Worm (Caenorhabditis elegans) whole organism, L2 larva: ENCODE data around the gene bed-1.

Source experiments
- ama-1 ChIP-seq: fragments of 150-350 bp; optimal IDR thresholded peaks from 2 replicates; lab custom pipeline; 2018; ENCODE audit warnings: inconsistent platforms
- fos-1 ChIP-seq: fragments of 150-350 bp; optimal IDR thresholded peaks from 2 replicates; lab custom pipeline; 2014; ENCODE audit warnings: missing biosample characterization, missing genetic modification characterization
- gmeb-1 ChIP-seq: fragments of 150-350 bp; optimal IDR thresholded peaks from 2 replicates; lab custom pipeline; 2014; ENCODE audit warnings: missing biosample characterization, missing genetic modification characterization
- lin-13 ChIP-seq: fragments of 150-350 bp; optimal IDR thresholded peaks from 2 replicates; lab custom pipeline; 2014; ENCODE audit warnings: missing biosample characterization, missing genetic modification reagents, missing genetic modification characterization
- ztf-11 ChIP-seq: sonication (generic microtip); optimal IDR thresholded peaks from 2 replicates; lab custom pipeline; 2017; ENCODE audit warnings: missing biosample characterization, missing genetic modification characterization

DNA sequence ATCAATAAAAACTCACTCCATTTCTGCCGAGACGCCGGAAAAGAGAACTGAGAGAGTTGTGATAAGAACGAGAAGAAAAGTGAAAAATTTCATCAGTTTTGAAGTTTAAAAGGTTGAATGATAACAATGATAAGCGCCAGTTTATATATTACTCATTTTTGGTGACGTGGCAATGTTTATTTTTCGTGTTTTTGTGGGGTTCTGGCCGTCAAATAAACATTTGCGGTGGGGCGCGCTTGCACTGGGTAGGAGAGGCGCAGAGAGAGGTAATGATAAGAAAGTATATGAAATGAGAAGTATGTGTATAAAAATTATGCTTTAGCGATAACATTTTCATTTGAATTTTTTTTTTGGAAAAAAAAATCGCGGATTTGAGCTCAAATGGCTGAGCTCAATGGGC, 33.9 kb upstream of the bed-1 start, which contains the start of gene Y39B6A.5:
- TF ChIP-seq gmeb-1 (tag; lab: Kevin White, UChicago), result peak; percentile 77
- TF ChIP-seq ama-1 (lab: Kevin White, UChicago), result no peak
- peak; percentile 16 for TF ChIP-seq lin-13
- no peak for TF ChIP-seq ztf-11 (tag; lab: Kevin White, UChicago)
- peak; percentile 98 for TF ChIP-seq fos-1 (tag; lab: Kevin White, UChicago)
